Worm (Caenorhabditis elegans) whole organism, L4 larva: ENCODE data around the gene taf-2.

Experiments used
- D1046.2 ChIP-seq: fragments of 200-800 bp; sonication (Bioruptor generic); IDR thresholded peaks from 2 replicates; pipeline ENCODE4 v1.3.6; 2022; ENCODE audit warnings: missing genetic modification characterization, missing compliant biosample characterization
- F10B5.3 ChIP-seq: sonication (generic microtip); optimal IDR thresholded peaks from 2 replicates; lab custom pipeline; 2016; ENCODE audit warnings: mild to moderate bottlenecking, missing genetic modification characterization, missing compliant biosample characterization
- F49E8.2 ChIP-seq: sonication (generic microtip); optimal IDR thresholded peaks from 2 replicates; lab custom pipeline; 2016; ENCODE audit warnings: missing compliant biosample characterization, mild to moderate bottlenecking, missing genetic modification characterization, borderline replicate concordance
- Y5F2A.4 ChIP-seq: fragments of 200-800 bp; sonication (Bioruptor generic); optimal IDR thresholded peaks from 2 replicates; lab custom pipeline; 2018; ENCODE audit warnings: mild to moderate bottlenecking, missing genetic modification characterization, missing compliant biosample characterization
- ZK337.2 ChIP-seq: fragments of 200-800 bp; sonication (Bioruptor generic); IDR thresholded peaks from 2 replicates; pipeline ENCODE4 v1.3.6; 2022; ENCODE audit warnings: missing genetic modification reagents, missing genetic modification characterization, missing compliant biosample characterization
- aha-1 ChIP-seq: fragments of 150-350 bp; peaks from one replicate; lab custom pipeline; 2014; ENCODE audit warnings: missing biosample characterization, missing genetic modification characterization
- aly-2 ChIP-seq: sonication (generic microtip); optimal IDR thresholded peaks from 2 replicates; lab custom pipeline; 2018; ENCODE audit warnings: missing biosample characterization, missing genetic modification characterization
- arid-1 ChIP-seq: fragments of 200-800 bp; sonication (Bioruptor generic); conservative IDR thresholded peaks from 2 replicates; pipeline ENCODE4 v1.3.6; 2022; ENCODE audit warnings: missing genetic modification reagents, missing genetic modification characterization, missing compliant biosample characterization
- ceh-32 ChIP-seq: sonication (generic microtip); optimal IDR thresholded peaks from 2 replicates; lab custom pipeline; 2016; ENCODE audit warnings: mild to moderate bottlenecking, missing genetic modification characterization, missing compliant biosample characterization; ENCODE audit not compliant: poor library complexity
- ceh-44 ChIP-seq: fragments of 200-800 bp; sonication (Bioruptor generic); IDR thresholded peaks from 2 replicates; pipeline ENCODE4 v1.3.6; 2022; ENCODE audit warnings: missing genetic modification reagents, missing genetic modification characterization, missing compliant biosample characterization
- ceh-62 ChIP-seq: sonication (generic microtip); optimal IDR thresholded peaks from 2 replicates; lab custom pipeline; 2017; ENCODE audit warnings: missing biosample characterization, missing genetic modification characterization
- ceh-82 ChIP-seq: sonication (generic microtip); optimal IDR thresholded peaks from 2 replicates; lab custom pipeline; 2017; ENCODE audit warnings: missing biosample characterization, missing genetic modification characterization
- daf-16 ChIP-seq, 3 experiments: sonication (generic microtip); optimal IDR thresholded peaks; 2 replicates each; lab custom pipeline; 2016 to 2017; ENCODE audit warnings: missing genetic modification characterization in 3 of 3, missing genetic modification reagents in 3 of 3, mild to moderate bottlenecking in 2 of 3, missing compliant biosample characterization in 2 of 3, missing biosample characterization in 1 of 3, moderate library complexity in 1 of 3
- daf-19 ChIP-seq: fragments of 200-800 bp; sonication (Bioruptor generic); conservative IDR thresholded peaks from 2 replicates; pipeline ENCODE4 v1.3.6; 2022; ENCODE audit warnings: missing genetic modification characterization, missing compliant biosample characterization
- dmd-8 ChIP-seq: fragments of 200-800 bp; sonication (Bioruptor generic); IDR thresholded peaks from 2 replicates; pipeline ENCODE4 v1.3.6; 2022; ENCODE audit warnings: missing genetic modification characterization, missing compliant biosample characterization
- dmd-9 ChIP-seq: fragments of 200-800 bp; sonication (Bioruptor generic); IDR thresholded peaks from 2 replicates; pipeline ENCODE4 v1.3.6; 2022; ENCODE audit warnings: missing genetic modification reagents, missing genetic modification characterization, missing compliant biosample characterization
- fos-1 ChIP-seq: fragments of 150-350 bp; optimal IDR thresholded peaks from 2 replicates; lab custom pipeline; 2014; ENCODE audit warnings: missing biosample characterization, missing genetic modification characterization
- lin-1 ChIP-seq: fragments of 200-800 bp; sonication (Bioruptor generic); IDR thresholded peaks from 2 replicates; pipeline ENCODE4 v1.3.6; 2022; ENCODE audit warnings: missing genetic modification reagents, missing genetic modification characterization, missing compliant biosample characterization
- lin-29 ChIP-seq: fragments of 200-800 bp; sonication (Bioruptor generic); IDR thresholded peaks from 2 replicates; pipeline ENCODE4 v1.3.6; 2022; ENCODE audit warnings: missing genetic modification reagents, missing genetic modification characterization, missing compliant biosample characterization
- lin-38 ChIP-seq: fragments of 200-800 bp; sonication (Bioruptor generic); IDR thresholded peaks from 2 replicates; pipeline ENCODE4 v1.3.6; 2022; ENCODE audit warnings: missing genetic modification reagents, missing genetic modification characterization, missing compliant biosample characterization
- madf-5 ChIP-seq, 2 experiments: fragments of 200-800 bp; sonication (Bioruptor generic); IDR thresholded peaks; 2 replicates each; pipeline ENCODE4 v1.3.6; 2022; ENCODE audit warnings: missing compliant biosample characterization in 2 of 2, missing genetic modification characterization in 2 of 2
- mdt-29 ChIP-seq: fragments of 200-800 bp; sonication (Bioruptor generic); IDR thresholded peaks from 2 replicates; pipeline ENCODE4 v1.3.6; 2022; ENCODE audit warnings: missing genetic modification reagents, missing genetic modification characterization, missing compliant biosample characterization
- mxl-2 ChIP-seq: fragments of 200-800 bp; sonication (Bioruptor generic); conservative IDR thresholded peaks from 2 replicates; pipeline ENCODE4 v1.3.6; 2022; ENCODE audit warnings: missing genetic modification reagents, missing genetic modification characterization, missing compliant biosample characterization
- mxl-3 ChIP-seq: fragments of 200-800 bp; sonication (Bioruptor generic); optimal IDR thresholded peaks from 2 replicates; lab custom pipeline; 2018; ENCODE audit warnings: mild to moderate bottlenecking, missing genetic modification characterization, missing compliant biosample characterization
- nhr-10 ChIP-seq: fragments of 150-350 bp; optimal IDR thresholded peaks from 2 replicates; lab custom pipeline; 2014; ENCODE audit warnings: missing biosample characterization, missing genetic modification characterization
- nhr-42 ChIP-seq: fragments of 200-800 bp; sonication (Bioruptor generic); IDR thresholded peaks from 2 replicates; pipeline ENCODE4 v1.3.6; 2022; ENCODE audit warnings: missing genetic modification characterization, missing compliant biosample characterization
- nhr-77 ChIP-seq: fragments of 150-350 bp; optimal IDR thresholded peaks from 2 replicates; lab custom pipeline; 2014; ENCODE audit warnings: missing biosample characterization, missing genetic modification characterization
- pha-4 ChIP-seq, 2 experiments: fragments of 150-350 bp in 1 of 2; fragments of 200-800 bp in 1 of 2; sonication (Bioruptor generic) in 1 of 2; IDR thresholded peaks in 1 of 2; optimal IDR thresholded peaks in 1 of 2; 2 replicates each; pipeline versions ENCODE4 v1.3.6 to Lab custom; 2014 to 2022; ENCODE audit warnings: missing genetic modification characterization in 2 of 2, missing genetic modification reagents in 2 of 2, missing biosample characterization in 1 of 2, missing compliant biosample characterization in 1 of 2
- rbr-2 ChIP-seq: sonication (generic microtip); optimal IDR thresholded peaks from 2 replicates; lab custom pipeline; 2016; ENCODE audit warnings: missing genotype, missing genetic modification characterization, missing compliant biosample characterization
- saeg-2 ChIP-seq: fragments of 200-800 bp; sonication (Bioruptor generic); IDR thresholded peaks from 2 replicates; pipeline ENCODE4 v1.3.6; 2022; ENCODE audit warnings: missing genetic modification reagents, missing genetic modification characterization, missing compliant biosample characterization
- skn-1 ChIP-seq: fragments of 150-350 bp; optimal IDR thresholded peaks from 2 replicates; lab custom pipeline; 2014; ENCODE audit warnings: missing biosample characterization, missing genetic modification characterization
- snpc-1.2 ChIP-seq: fragments of 200-800 bp; sonication (Bioruptor generic); IDR thresholded peaks from 2 replicates; pipeline ENCODE4 v1.3.6; 2022; ENCODE audit warnings: missing genetic modification reagents, missing genetic modification characterization, missing compliant biosample characterization
- spr-1 ChIP-seq: sonication (generic microtip); optimal IDR thresholded peaks from 2 replicates; lab custom pipeline; 2016; ENCODE audit warnings: mild to moderate bottlenecking, missing genetic modification characterization, missing compliant biosample characterization
- spr-3 ChIP-seq: fragments of 200-800 bp; sonication (Bioruptor generic); optimal IDR thresholded peaks from 2 replicates; lab custom pipeline; 2018; ENCODE audit warnings: mild to moderate bottlenecking, missing genetic modification characterization, missing compliant biosample characterization
- unc-130 ChIP-seq: sonication (generic microtip); optimal IDR thresholded peaks from 2 replicates; lab custom pipeline; 2016; ENCODE audit warnings: missing genetic modification reagents, missing genetic modification characterization, missing compliant biosample characterization
- unc-62 ChIP-seq, 3 experiments: fragments of 150-350 bp in 1 of 3; sonication (generic microtip); optimal IDR thresholded peaks in 2 of 3; peaks in 1 of 3; 1 replicate in 1 of 3; 2 replicates in 2 of 3; lab custom pipeline; 2014 to 2017; ENCODE audit warnings: missing biosample characterization in 3 of 3, missing genetic modification characterization in 3 of 3, missing genetic modification reagents in 3 of 3, missing genotype in 1 of 3
- zfp-3 ChIP-seq: fragments of 200-800 bp; sonication (Bioruptor generic); conservative IDR thresholded peaks from 2 replicates; pipeline ENCODE4 v1.3.6; 2022; ENCODE audit warnings: missing genetic modification reagents, missing genetic modification characterization, missing compliant biosample characterization

The taf-2 gene

ce11 chrIV:3611845-3612244 is 18.4 kb upstream of the taf-2 start (continued):
- TF ChIP-seq Y5F2A.4 (GFP tag; lab: Kevin White, UChicago) (no peak), snpc-1.2 (GFP tag; lab: Robert Waterston, UW) (no peak), ceh-62 (no peak), F10B5.3 (no peak), spr-1 (peak; percentile 39), saeg-2 (GFP tag; lab: Robert Waterston, UW) (peak; percentile 76; the same call in 1 of the 2 replicates), arid-1 (no peak), rbr-2 (tag; lab: Kevin White, UChicago) (no peak), nhr-42 (GFP tag; lab: Robert Waterston, UW) (peak; percentile 59; the same call in 1 of the 2 replicates), nhr-77 (tag; lab: Kevin White, UChicago) (peak; percentile 64), dmd-9 (GFP tag; lab: Robert Waterston, UW) (no peak), unc-62 (GFP tag; optimal IDR thresholded peaks at IDR 0.05 in 1 of 2; lab: Kevin White, UChicago) (no peak), unc-62 (tag; optimal IDR thresholded peaks at IDR 0.05; lab: Kevin White, UChicago) (no peak), fos-1 (tag; lab: Kevin White, UChicago) (peak; percentile 45), mdt-29 (GFP tag; lab: Robert Waterston, UW) (peak; percentile 65), aly-2 (no peak), lin-29 (no peak), ceh-44 (no peak), ceh-32 (tag; lab: Kevin White, UChicago) (no peak), spr-3 (no peak), madf-5 (GFP tag; IDR thresholded peaks at IDR 0.05; lab: Robert Waterston, UW) (no peak), ceh-82 (tag; lab: Kevin White, UChicago) (no peak), ZK337.2 (GFP tag; lab: Robert Waterston, UW) (no peak), lin-38 (peak; percentile 47), daf-16 (GFP tag; optimal IDR thresholded peaks at IDR 0.05; lab: Kevin White, UChicago) (peak in 1 of 2 experiments; percentile 71), daf-16 (tag; optimal IDR thresholded peaks at IDR 0.05; lab: Kevin White, UChicago) (peak; percentile 79), mxl-3 (GFP tag; lab: Kevin White, UChicago) (peak; percentile 62)

DNA sequence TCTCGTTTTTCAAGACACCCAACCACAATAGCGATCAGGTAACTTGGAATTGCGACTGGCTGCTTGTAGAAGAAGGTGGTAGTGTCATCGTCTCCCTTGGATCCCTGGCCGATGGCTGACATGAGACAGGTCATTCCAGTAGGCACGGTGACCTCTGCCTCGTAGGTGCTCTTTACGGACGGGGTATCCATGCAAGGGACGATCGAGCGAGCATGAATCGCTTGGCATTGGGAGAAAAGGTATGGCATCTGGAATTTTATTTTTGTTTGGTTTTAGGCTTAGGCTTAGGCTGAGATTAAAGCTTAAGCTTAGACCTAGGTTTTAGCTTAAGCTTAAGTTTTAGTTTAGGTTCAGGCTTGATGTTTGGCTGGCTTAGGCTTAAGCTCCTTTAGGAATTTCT is 17.6 kb upstream of the taf-2 start:
- TF ChIP-seq mxl-2 (GFP tag; lab: Robert Waterston, UW) (no peak), aha-1 (tag; lab: Kevin White, UChicago) (peak; percentile 83), unc-130 (GFP tag; lab: Kevin White, UChicago) (no peak), dmd-8 (GFP tag; lab: Robert Waterston, UW) (peak; percentile 59; the same call in 1 of the 2 replicates), nhr-42 (GFP tag; lab: Robert Waterston, UW) (no peak)

DNA sequence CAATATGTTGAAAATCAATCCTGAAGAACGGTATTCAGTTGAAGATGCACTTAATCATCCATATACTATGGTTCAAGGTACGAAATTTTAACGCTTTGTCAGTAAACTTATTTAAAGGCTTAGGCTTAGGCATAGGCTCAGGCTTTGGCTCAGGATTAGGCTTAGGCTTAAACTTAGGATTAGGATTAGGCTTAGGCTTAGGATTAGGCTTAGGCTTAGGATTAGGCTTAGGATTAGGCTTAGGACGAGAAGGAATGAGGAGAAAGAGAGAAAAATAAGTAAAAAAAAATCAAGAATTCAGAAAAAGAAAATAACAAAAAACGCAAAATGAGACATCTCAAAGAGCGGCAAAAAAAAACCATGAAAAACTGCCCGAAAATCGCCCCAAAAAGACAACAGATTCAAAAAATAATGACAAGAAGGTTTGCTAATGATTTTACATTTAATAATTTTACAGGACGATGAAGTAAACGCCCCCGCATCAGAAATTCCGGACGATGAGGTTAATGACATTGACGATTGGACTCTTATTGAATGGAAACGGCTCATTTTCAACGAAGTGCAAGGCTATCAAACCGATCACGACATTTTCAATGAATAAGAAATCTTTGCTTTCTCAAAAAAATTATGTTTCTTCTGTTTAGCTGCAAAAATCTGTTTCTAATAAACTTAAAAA is 15.3 kb upstream of the taf-2 start:
- TF ChIP-seq lin-1 (GFP tag; lab: Robert Waterston, UW) = 0 out of 2 replicates have a peak, but pooled peaks have one; percentile 24
- no peak for TF ChIP-seq skn-1
- no peak for TF ChIP-seq D1046.2 (GFP tag; lab: Robert Waterston, UW)
- TF ChIP-seq lin-38 = peak; percentile 59
- peak; percentile 32 for TF ChIP-seq nhr-10 (tag; lab: Kevin White, UChicago)
- no peak for TF ChIP-seq mxl-2 (GFP tag; lab: Robert Waterston, UW)
- TF ChIP-seq daf-19 (GFP tag; lab: Robert Waterston, UW) = no peak
- TF ChIP-seq dmd-8 (GFP tag; lab: Robert Waterston, UW) = 0 out of 2 replicates have a peak, but pooled peaks have one; percentile 18
- no peak for TF ChIP-seq F49E8.2 (tag; lab: Kevin White, UChicago)
- TF ChIP-seq zfp-3 (GFP tag; lab: Robert Waterston, UW) = peak; percentile 52; the same call in 1 of the 2 replicates
- peak in 1 of 2 experiments; percentile 14 for TF ChIP-seq unc-62 (GFP tag; optimal IDR thresholded peaks at IDR 0.05 in 1 of 2; lab: Kevin White, UChicago)
- no peak for TF ChIP-seq unc-62 (tag; optimal IDR thresholded peaks at IDR 0.05; lab: Kevin White, UChicago)
- no peak for TF ChIP-seq saeg-2 (GFP tag; lab: Robert Waterston, UW)
- peak; percentile 43; the same call in 1 of the 2 replicates for TF ChIP-seq pha-4 (GFP tag; IDR thresholded peaks at IDR 0.05; lab: Robert Waterston, UW)
- no peak for TF ChIP-seq pha-4 (tag; optimal IDR thresholded peaks at IDR 0.05; lab: Kevin White, UChicago)
